Fruit fly (Drosophila melanogaster): ENCODE results near the gene CG3473.
A peak's percentile ranks its signal among the peaks of the same experiment; 100 is the strongest.

The CG3473 gene

dm6 chr2L:14519251-14519650 lies 44.3 kb downstream of the CG3473 start (continued):
- TF ChIP-seq gsb (GFP tag; IDR thresholded peaks at IDR 0.05) (no peak), dimm (GFP tag; IDR thresholded peaks at IDR 0.05) (no peak), ab (GFP tag; optimal IDR thresholded peaks at IDR 0.05) (no peak), fu2 (GFP tag; optimal IDR thresholded peaks at IDR 0.05) (no peak), ase (GFP tag; IDR thresholded peaks at IDR 0.05) (no peak), CG3847 (GFP tag; IDR thresholded peaks at IDR 0.05) (no peak)

DNA sequence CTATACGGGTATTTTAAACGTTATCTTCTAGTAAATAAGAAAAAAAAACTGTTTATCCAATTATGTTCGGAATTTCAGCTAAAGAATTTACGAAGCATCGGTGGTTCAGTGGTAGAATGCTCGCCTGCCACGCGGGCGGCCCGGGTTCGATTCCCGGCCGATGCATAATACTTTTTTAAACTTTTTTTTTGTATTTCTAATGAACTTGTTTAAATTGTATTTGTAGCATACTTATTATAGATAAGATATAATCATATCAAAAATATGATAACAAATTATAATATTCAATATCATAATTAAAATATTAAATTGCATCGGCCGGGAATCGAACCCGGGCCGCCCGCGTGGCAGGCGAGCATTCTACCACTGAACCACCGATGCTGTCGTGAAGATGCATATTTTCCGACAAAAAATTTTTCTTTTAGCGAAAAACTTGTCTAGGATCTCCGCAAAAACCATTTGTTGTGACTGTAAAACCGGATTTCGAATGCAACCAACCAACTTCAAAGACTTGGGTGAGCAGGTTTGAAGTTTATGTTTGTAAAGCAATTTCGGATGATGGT lies 45.4 kb downstream of the CG3473 start:
- no peak for TF ChIP-seq CG5180 (GFP tag; optimal IDR thresholded peaks at IDR 0.05)
- no peak for TF ChIP-seq CG2712 (tag; optimal IDR thresholded peaks at IDR 0.05)
- TF ChIP-seq bbx (GFP tag; IDR thresholded peaks at IDR 0.05; ENCODE audit: partially characterized antibody) = peak; percentile 75
- TF ChIP-seq hb (GFP tag; IDR thresholded peaks at IDR 0.05; ENCODE audit: partially characterized antibody) = 0 out of 3 replicates have a peak, but pooled peaks have one; percentile 64
- peak; percentile 59 for TF ChIP-seq Scr (GFP tag; IDR thresholded peaks at IDR 0.05; ENCODE audit: partially characterized antibody)
- TF ChIP-seq CG33557 (GFP tag; optimal IDR thresholded peaks at IDR 0.05) = no peak
- no peak for TF ChIP-seq Fer3 (tag; optimal IDR thresholded peaks at IDR 0.05)
- no peak for TF ChIP-seq CG10462 (GFP tag; optimal IDR thresholded peaks at IDR 0.05)
- TF ChIP-seq Hmr (GFP tag; optimal IDR thresholded peaks at IDR 0.05) = no peak
- TF ChIP-seq Bdp1 (GFP tag; optimal IDR thresholded peaks at IDR 0.05) = peak; percentile 87
- TF ChIP-seq nerfin-2 (GFP tag; IDR thresholded peaks at IDR 0.05; ENCODE audit: partially characterized antibody) = peak; percentile 75
- TF ChIP-seq ato (GFP tag; IDR thresholded peaks at IDR 0.05; ENCODE audit: partially characterized antibody) = peak; percentile 29; the same call in 1 of the 2 replicates
- no peak for TF ChIP-seq CG7745 (tag; optimal IDR thresholded peaks at IDR 0.05)
- no peak for TF ChIP-seq ash1 (GFP tag; optimal IDR thresholded peaks at IDR 0.05)
- TF ChIP-seq HLH4C (GFP tag; IDR thresholded peaks at IDR 0.05; ENCODE audit: partially characterized antibody) = peak; percentile 50; the same call in 1 of the 3 replicates
- peak; percentile 28; the same call in 1 of the 2 replicates for TF ChIP-seq slbo (GFP tag; IDR thresholded peaks at IDR 0.05)
- no peak for TF ChIP-seq Hey (tag; optimal IDR thresholded peaks at IDR 0.05)
- no peak for TF ChIP-seq CG2202 (tag; optimal IDR thresholded peaks at IDR 0.05)
- TF ChIP-seq Bgb (GFP tag; IDR thresholded peaks at IDR 0.05; ENCODE audit: partially characterized antibody) = peak; percentile 59
- TF ChIP-seq jing (GFP tag; optimal IDR thresholded peaks at IDR 0.05) = no peak
- TF ChIP-seq Opbp (GFP tag; IDR thresholded peaks at IDR 0.05; ENCODE audit: partially characterized antibody) = peak; percentile 60; the same call in 2 of the 3 replicates
- no peak for TF ChIP-seq tap (tag; optimal IDR thresholded peaks at IDR 0.05)
- TF ChIP-seq tll (GFP tag; optimal IDR thresholded peaks at IDR 0.05) = no peak
- TF ChIP-seq eve (GFP tag; optimal IDR thresholded peaks at IDR 0.05) = no peak
- TF ChIP-seq chinmo (GFP tag; IDR thresholded peaks at IDR 0.05; ENCODE audit: partially characterized antibody) = peak; percentile 75; the same call in 1 of the 4 replicates
- no peak for TF ChIP-seq hth (optimal IDR thresholded peaks at IDR 0.05)
- TF ChIP-seq CG34224 (GFP tag; IDR thresholded peaks at IDR 0.05; ENCODE audit: partially characterized antibody) = peak; percentile 19; the same call in 2 of the 3 replicates
- TF ChIP-seq CG32767 (GFP tag; IDR thresholded peaks at IDR 0.05) = no peak
- peak; percentile 9; the same call in 1 of the 2 replicates for TF ChIP-seq inv (GFP tag; IDR thresholded peaks at IDR 0.05; ENCODE audit: partially characterized antibody)
- TF ChIP-seq sna (GFP tag; IDR thresholded peaks at IDR 0.05; ENCODE audit: partially characterized antibody) = no peak
- no peak for TF ChIP-seq aop (GFP tag; IDR thresholded peaks at IDR 0.05)
- TF ChIP-seq Six4 (GFP tag; optimal IDR thresholded peaks at IDR 0.05) = no peak
- TF ChIP-seq schlank (tag; optimal IDR thresholded peaks at IDR 0.05) = no peak
- TF ChIP-seq tin (GFP tag; optimal IDR thresholded peaks at IDR 0.05) = no peak
- peak; percentile 71 for TF ChIP-seq amos (GFP tag; IDR thresholded peaks at IDR 0.05; ENCODE audit: partially characterized antibody)
- TF ChIP-seq CG14860 (GFP tag; IDR thresholded peaks at IDR 0.05; ENCODE audit: partially characterized antibody) = peak; percentile 52; the same call in 1 of the 3 replicates
- TF ChIP-seq crc (GFP tag; optimal IDR thresholded peaks at IDR 0.05) = no peak
- no peak for TF ChIP-seq kay (GFP tag; optimal IDR thresholded peaks at IDR 0.05)
- TF ChIP-seq CG10959 (GFP tag; IDR thresholded peaks at IDR 0.05) = no peak
- TF ChIP-seq jumu (GFP tag; optimal IDR thresholded peaks at IDR 0.05) = no peak
- TF ChIP-seq CG9876 (GFP tag; optimal IDR thresholded peaks at IDR 0.05) = no peak

All from whole organism, embryonic.